Worm (Caenorhabditis elegans) whole organism, late embryonic: ENCODE measurements around the gene pcrg-1.

Experiments used
- C08G9.2 ChIP-seq: sonication (generic microtip); optimal IDR thresholded peaks from 2 replicates; lab custom pipeline; 2016; ENCODE audit warnings: mild to moderate bottlenecking, missing genetic modification characterization, moderate library complexity, missing compliant biosample characterization
- K02D7.2 ChIP-seq: sonication (generic microtip); optimal IDR thresholded peaks from 2 replicates; lab custom pipeline; 2017; ENCODE audit warnings: mild to moderate bottlenecking, missing genetic modification characterization, missing compliant biosample characterization
- T23F11.4 ChIP-seq: fragments of 200-800 bp; sonication (Bioruptor generic); optimal IDR thresholded peaks from 2 replicates; lab custom pipeline; 2018; ENCODE audit warnings: mild to moderate bottlenecking, missing genetic modification characterization, missing compliant biosample characterization
- Y22D7AL.16 ChIP-seq: sonication (generic microtip); optimal IDR thresholded peaks from 2 replicates; lab custom pipeline; 2016; ENCODE audit warnings: missing genetic modification characterization, missing compliant biosample characterization
- ama-1 ChIP-seq: fragments of 150-350 bp; optimal IDR thresholded peaks from 2 replicates; lab custom pipeline; 2014
- ceh-14 ChIP-seq: sonication (generic microtip); optimal IDR thresholded peaks from 2 replicates; lab custom pipeline; 2016; ENCODE audit warnings: missing genotype, missing genetic modification characterization, missing compliant biosample characterization
- ceh-18 ChIP-seq: sonication (generic microtip); optimal IDR thresholded peaks from 2 replicates; lab custom pipeline; 2016; ENCODE audit warnings: missing genetic modification characterization, missing compliant biosample characterization
- ceh-2 ChIP-seq: sonication (generic microtip); optimal IDR thresholded peaks from 2 replicates; lab custom pipeline; 2016; ENCODE audit warnings: missing genotype, missing genetic modification characterization, missing compliant biosample characterization
- ceh-22 ChIP-seq: sonication (generic microtip); optimal IDR thresholded peaks from 2 replicates; lab custom pipeline; 2017; ENCODE audit warnings: missing biosample characterization, missing genetic modification characterization
- ceh-24 ChIP-seq: sonication (generic microtip); optimal IDR thresholded peaks from 2 replicates; lab custom pipeline; 2016; ENCODE audit warnings: mild to moderate bottlenecking, missing genetic modification characterization, missing compliant biosample characterization
- ceh-30 ChIP-seq: fragments of 150-350 bp; optimal IDR thresholded peaks from 2 replicates; lab custom pipeline; 2014; ENCODE audit warnings: missing biosample characterization, missing genetic modification characterization
- ceh-31 ChIP-seq: sonication (generic microtip); optimal IDR thresholded peaks from 2 replicates; lab custom pipeline; 2016; ENCODE audit warnings: missing genetic modification characterization, missing compliant biosample characterization
- ceh-6 ChIP-seq: fragments of 200-800 bp; sonication (Bioruptor generic); optimal IDR thresholded peaks from 2 replicates; lab custom pipeline; 2018; ENCODE audit warnings: mild to moderate bottlenecking, missing genetic modification characterization, missing compliant biosample characterization
- che-1 ChIP-seq: sonication (generic microtip); optimal IDR thresholded peaks from 2 replicates; lab custom pipeline; 2016; ENCODE audit warnings: mild to moderate bottlenecking, missing genetic modification characterization, missing compliant biosample characterization
- dmd-4 ChIP-seq: sonication (generic microtip); optimal IDR thresholded peaks from 2 replicates; lab custom pipeline; 2016; ENCODE audit warnings: borderline replicate concordance, missing genetic modification characterization, missing compliant biosample characterization
- dve-1 ChIP-seq: sonication (generic microtip); optimal IDR thresholded peaks from 2 replicates; lab custom pipeline; 2017; ENCODE audit warnings: antibody characterized with exemption, mild to moderate bottlenecking, missing genetic modification characterization, missing compliant biosample characterization
- elt-2 ChIP-seq: sonication (generic microtip); optimal IDR thresholded peaks from 2 replicates; lab custom pipeline; 2016; ENCODE audit warnings: missing genetic modification reagents, missing genetic modification characterization, missing compliant biosample characterization
- ets-4 ChIP-seq: sonication (generic microtip); optimal IDR thresholded peaks from 2 replicates; lab custom pipeline; 2016; ENCODE audit warnings: missing genetic modification characterization, missing compliant biosample characterization
- eyg-1 ChIP-seq: sonication (generic microtip); optimal IDR thresholded peaks from 2 replicates; lab custom pipeline; 2016; ENCODE audit warnings: missing genotype, missing genetic modification characterization, missing compliant biosample characterization
- fax-1 ChIP-seq: sonication (generic microtip); optimal IDR thresholded peaks from 2 replicates; lab custom pipeline; 2016; ENCODE audit warnings: missing genotype, missing genetic modification characterization, missing compliant biosample characterization
- fkh-10 ChIP-seq: fragments of 150-350 bp; optimal IDR thresholded peaks from 2 replicates; lab custom pipeline; 2014; ENCODE audit warnings: missing biosample characterization, missing genetic modification reagents, missing genetic modification characterization
- fkh-6 ChIP-seq: sonication (generic microtip); optimal IDR thresholded peaks from 2 replicates; lab custom pipeline; 2016; ENCODE audit warnings: missing genetic modification characterization, missing compliant biosample characterization
- hlh-15 ChIP-seq: sonication (generic microtip); optimal IDR thresholded peaks from 2 replicates; lab custom pipeline; 2016; ENCODE audit warnings: missing genetic modification characterization, missing compliant biosample characterization
- hlh-30 ChIP-seq: sonication (generic microtip); optimal IDR thresholded peaks from 2 replicates; lab custom pipeline; 2017; ENCODE audit warnings: antibody characterized with exemption, missing genetic modification characterization, missing compliant biosample characterization; ENCODE audit not compliant: insufficient read depth
- hlh-6 ChIP-seq: sonication (generic microtip); optimal IDR thresholded peaks from 2 replicates; lab custom pipeline; 2016; ENCODE audit warnings: missing genotype, missing genetic modification characterization, missing compliant biosample characterization
- lim-6 ChIP-seq: sonication (generic microtip); optimal IDR thresholded peaks from 2 replicates; lab custom pipeline; 2016; ENCODE audit warnings: missing genetic modification characterization, missing compliant biosample characterization
- lin-11 ChIP-seq: fragments of 200-800 bp; sonication (Bioruptor generic); optimal IDR thresholded peaks from 2 replicates; lab custom pipeline; 2018; ENCODE audit warnings: mild to moderate bottlenecking, missing genetic modification characterization, missing compliant biosample characterization
- nfya-1 ChIP-seq: sonication (generic microtip); optimal IDR thresholded peaks from 2 replicates; lab custom pipeline; 2017; ENCODE audit warnings: missing genetic modification characterization, mild to moderate bottlenecking, missing compliant biosample characterization, antibody characterized with exemption, moderate library complexity
- nhr-232 ChIP-seq: sonication (generic microtip); optimal IDR thresholded peaks from 2 replicates; lab custom pipeline; 2016; ENCODE audit warnings: missing genetic modification characterization, missing compliant biosample characterization
- pat-9 ChIP-seq: fragments of 200-800 bp; sonication (Bioruptor generic); optimal IDR thresholded peaks from 2 replicates; lab custom pipeline; 2018; ENCODE audit warnings: mild to moderate bottlenecking, missing genetic modification characterization, moderate library complexity, missing compliant biosample characterization
- pax-1 ChIP-seq: fragments of 150-350 bp; optimal IDR thresholded peaks from 2 replicates; lab custom pipeline; 2014; ENCODE audit warnings: missing biosample characterization, missing genetic modification characterization
- pha-4 ChIP-seq: fragments of 150-350 bp; optimal IDR thresholded peaks from 2 replicates; lab custom pipeline; 2018; ENCODE audit warnings: missing biosample characterization, missing genetic modification reagents, missing genetic modification characterization
- pros-1 ChIP-seq: fragments of 150-350 bp; optimal IDR thresholded peaks from 2 replicates; lab custom pipeline; 2014; ENCODE audit warnings: missing biosample characterization, missing genetic modification reagents, missing genetic modification characterization
- sox-2 ChIP-seq: fragments of 200-800 bp; sonication (Bioruptor generic); IDR thresholded peaks from 2 replicates; pipeline ENCODE4 v1.3.6; 2022; ENCODE audit warnings: missing genetic modification reagents, missing genetic modification characterization, missing compliant biosample characterization
- sox-4 ChIP-seq: sonication (generic microtip); optimal IDR thresholded peaks from 2 replicates; lab custom pipeline; 2017; ENCODE audit warnings: mild to moderate bottlenecking, missing genetic modification characterization, inconsistent platforms, missing compliant biosample characterization
- ttx-3 ChIP-seq: sonication (generic microtip); optimal IDR thresholded peaks from 2 replicates; lab custom pipeline; 2016; ENCODE audit warnings: missing genetic modification reagents, missing genetic modification characterization, missing compliant biosample characterization
- unc-42 ChIP-seq: sonication (generic microtip); optimal IDR thresholded peaks from 2 replicates; lab custom pipeline; 2016; ENCODE audit warnings: missing genotype, missing genetic modification characterization, missing compliant biosample characterization
- unc-55 ChIP-seq: sonication (generic microtip); optimal IDR thresholded peaks from 2 replicates; lab custom pipeline; 2017; ENCODE audit warnings: missing biosample characterization, missing genetic modification reagents, missing genetic modification characterization
- zip-5 ChIP-seq: sonication (generic microtip); optimal IDR thresholded peaks from 2 replicates; lab custom pipeline; 2016; ENCODE audit warnings: missing genetic modification characterization, missing compliant biosample characterization

Gene pcrg-1

DNA sequence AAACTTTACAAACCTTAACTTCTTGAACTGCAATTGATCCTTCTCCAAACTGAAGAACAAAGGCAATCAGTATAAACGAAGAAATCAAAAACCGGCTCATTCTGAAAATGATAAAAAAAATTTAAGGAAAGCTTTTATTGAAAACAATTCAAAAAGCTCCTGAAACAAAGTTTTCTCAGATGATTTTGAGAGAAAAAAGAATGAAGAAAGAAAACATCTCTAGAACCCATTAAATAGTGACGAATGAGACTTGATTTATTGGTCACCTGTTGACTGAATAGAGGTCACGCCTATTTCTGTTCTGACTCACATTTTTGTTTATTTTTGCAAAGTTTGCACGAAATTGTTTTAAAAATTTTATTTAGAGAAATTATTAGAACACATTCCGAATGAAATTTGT, 10.9 kb downstream of the pcrg-1 start, which contains the start of gene E04F6.8:
E04F6.8 (minus strand) TSS at position 101 of the 400 bp plus-strand sequence.
- no peak for TF ChIP-seq che-1 (tag; lab: Kevin White, UChicago)
- no peak for TF ChIP-seq fkh-10 (GFP tag; lab: Kevin White, UChicago)
- no peak for TF ChIP-seq ceh-14
- TF ChIP-seq pax-1: no peak
- no peak for TF ChIP-seq nfya-1 (tag; lab: Kevin White, UChicago)
- no peak for TF ChIP-seq pat-9 (tag; lab: Kevin White, UChicago)
- TF ChIP-seq unc-42 (tag; lab: Kevin White, UChicago): no peak
- no peak for TF ChIP-seq fkh-6 (tag; lab: Kevin White, UChicago)
- TF ChIP-seq ceh-18 (tag; lab: Kevin White, UChicago): no peak
- no peak for TF ChIP-seq ets-4 (tag; lab: Kevin White, UChicago)
- no peak for TF ChIP-seq lin-11 (tag; lab: Kevin White, UChicago)
- no peak for TF ChIP-seq dmd-4
- TF ChIP-seq eyg-1 (tag; lab: Kevin White, UChicago): no peak
- TF ChIP-seq ceh-30 (tag; lab: Kevin White, UChicago): no peak
- TF ChIP-seq Y22D7AL.16 (tag; lab: Kevin White, UChicago): no peak
- TF ChIP-seq C08G9.2 (tag; lab: Kevin White, UChicago): no peak
- no peak for TF ChIP-seq ceh-2 (tag; lab: Kevin White, UChicago)
- TF ChIP-seq lim-6 (tag; lab: Kevin White, UChicago): no peak

DNA sequence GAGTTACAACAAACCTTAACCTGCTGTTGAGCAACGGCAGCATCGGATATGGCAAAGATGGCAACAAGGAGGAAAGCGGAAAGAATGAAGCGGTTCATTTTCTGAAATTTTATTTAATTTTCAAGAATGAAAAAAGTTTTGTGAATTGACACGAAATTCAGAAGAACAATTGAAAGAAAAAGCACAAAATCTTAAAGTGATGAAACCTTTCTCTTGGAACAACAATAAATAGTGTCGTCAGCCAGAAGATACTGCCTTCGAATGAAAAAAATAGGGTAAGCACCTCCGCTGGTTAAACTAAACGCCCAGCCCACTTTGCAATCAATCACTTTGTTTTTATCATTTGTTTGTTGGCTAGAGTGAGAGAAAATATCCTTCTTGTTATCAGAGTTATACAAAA, 11.7 kb downstream of the pcrg-1 start, which contains the start of gene E04F6.9:
E04F6.9 (minus strand) TSS at position 101 of the 400 bp plus-strand sequence.
- no peak for TF ChIP-seq T23F11.4 (GFP tag; lab: Kevin White, UChicago)
- TF ChIP-seq ets-4 (tag; lab: Kevin White, UChicago): no peak
- no peak for TF ChIP-seq hlh-15 (tag; lab: Kevin White, UChicago)
- no peak for TF ChIP-seq elt-2 (tag; lab: Kevin White, UChicago)
- TF ChIP-seq pat-9 (tag; lab: Kevin White, UChicago): no peak
- TF ChIP-seq ceh-31: no peak

DNA sequence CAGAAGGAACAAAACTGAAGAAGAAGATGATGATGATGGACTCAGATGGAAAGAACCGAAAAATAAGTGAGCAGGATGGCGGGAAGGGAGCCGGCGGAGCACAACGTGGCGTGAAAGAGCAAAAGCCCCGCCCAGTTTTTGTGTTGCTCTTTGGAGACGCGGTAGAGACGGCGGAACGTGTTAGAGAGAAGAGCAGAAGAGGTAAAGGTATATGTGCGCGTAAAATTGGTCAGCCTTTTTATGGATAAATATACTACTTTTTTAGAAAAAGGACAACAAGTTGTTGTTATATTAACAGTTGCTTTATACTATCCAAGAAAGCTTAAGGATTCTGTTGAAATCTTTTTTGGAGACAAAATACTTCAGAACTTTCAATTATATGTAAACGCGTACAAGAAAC, 16.7 kb downstream of the pcrg-1 start, which contains the start of gene E04F6.10:
E04F6.10 (minus strand) TSS at position 101 of the 400 bp plus-strand sequence.
- no peak for TF ChIP-seq nhr-232
- TF ChIP-seq hlh-30 (tag; lab: Kevin White, UChicago): no peak
- TF ChIP-seq nfya-1 (tag; lab: Kevin White, UChicago): no peak

ce11 chrII:7224074-7224473, 23.7 kb downstream of the pcrg-1 start:
- TF ChIP-seq ceh-24: no peak
- no peak for TF ChIP-seq ceh-2 (tag; lab: Kevin White, UChicago)

DNA sequence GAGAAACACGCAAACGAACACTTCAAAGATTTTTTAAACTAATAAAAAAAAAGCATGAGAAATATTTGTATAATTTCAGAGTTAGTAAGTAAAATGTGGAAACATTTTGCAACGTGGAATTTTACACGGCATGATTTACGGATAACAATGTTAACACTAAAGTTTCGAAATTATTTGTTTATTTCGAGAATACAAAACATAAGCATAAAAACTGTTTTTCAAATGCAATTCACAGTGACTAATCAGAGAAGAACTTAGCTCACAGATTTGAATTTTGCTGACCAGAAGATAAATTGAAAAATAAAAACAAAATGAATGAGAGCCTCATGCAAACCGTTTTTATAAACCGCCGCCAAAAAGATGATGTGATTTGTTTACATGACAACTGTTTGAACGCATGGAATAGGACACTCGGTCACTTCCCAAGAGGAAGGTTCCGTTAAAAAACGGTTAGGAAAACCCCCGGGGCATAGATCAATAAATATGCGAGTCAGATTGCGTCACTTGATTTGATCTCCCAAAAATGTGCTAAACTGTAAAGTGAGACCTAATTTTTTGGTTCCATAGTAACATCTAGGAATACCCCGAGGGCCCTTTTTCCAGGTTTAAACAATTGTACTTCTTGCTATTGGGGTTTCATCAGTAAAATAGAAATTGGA, 25.6 kb downstream of the pcrg-1 start, which contains the start of gene clh-3:
clh-3 (minus strand) TSS at position 51 of the 659 bp plus-strand sequence.
- no peak for TF ChIP-seq hlh-30 (tag; lab: Kevin White, UChicago)
- TF ChIP-seq ceh-6 (GFP tag; lab: Kevin White, UChicago): no peak
- TF ChIP-seq lin-11 (tag; lab: Kevin White, UChicago): no peak
- TF ChIP-seq ama-1 (lab: Kevin White, UChicago): no peak
- no peak for TF ChIP-seq fax-1
- TF ChIP-seq ceh-22 (tag; lab: Kevin White, UChicago): no peak
- no peak for TF ChIP-seq sox-4
- no peak for TF ChIP-seq che-1 (tag; lab: Kevin White, UChicago)
- TF ChIP-seq K02D7.2 (tag; lab: Kevin White, UChicago): no peak
- no peak for TF ChIP-seq ttx-3 (tag; lab: Kevin White, UChicago)
- no peak for TF ChIP-seq ceh-31
- TF ChIP-seq zip-5 (tag; lab: Kevin White, UChicago): no peak
- no peak for TF ChIP-seq pha-4 (tag; lab: Kevin White, UChicago)
- TF ChIP-seq hlh-6 (tag; lab: Kevin White, UChicago): no peak
- TF ChIP-seq unc-55 (GFP tag; lab: Kevin White, UChicago): no peak
- TF ChIP-seq unc-42 (tag; lab: Kevin White, UChicago): no peak
- TF ChIP-seq sox-2 (GFP tag; lab: Robert Waterston, UW): no peak
- no peak for TF ChIP-seq dve-1 (tag; lab: Kevin White, UChicago)
- TF ChIP-seq pros-1: no peak
- TF ChIP-seq, all 69 proteins: peak for 0
